Worm (Caenorhabditis elegans) whole organism, young adult: ENCODE data around the gene hex-5.

Experiments used
- ceh-58 ChIP-seq: fragments of 200-800 bp; sonication (Bioruptor generic); IDR thresholded peaks from 2 replicates; pipeline ENCODE4 v1.3.6; 2022; ENCODE audit warnings: missing genetic modification characterization, missing compliant biosample characterization
- hlh-12 ChIP-seq: sonication (generic microtip); optimal IDR thresholded peaks from 2 replicates; lab custom pipeline; 2016; ENCODE audit warnings: missing genetic modification characterization, missing compliant biosample characterization
- lsl-1 ChIP-seq: fragments of 200-800 bp; sonication (Bioruptor generic); optimal IDR thresholded peaks from 2 replicates; lab custom pipeline; 2018; ENCODE audit warnings: mild to moderate bottlenecking, missing genetic modification characterization, moderate library complexity, missing compliant biosample characterization
- zfh-2 ChIP-seq: fragments of 200-800 bp; sonication (Bioruptor generic); conservative IDR thresholded peaks from 2 replicates; pipeline ENCODE4 v1.3.6; 2022; ENCODE audit warnings: missing genetic modification reagents, missing genetic modification characterization, missing compliant biosample characterization

- TF ChIP-seq ceh-58 (GFP tag; lab: Robert Waterston, UW) (no peak), hlh-12 (no peak), lsl-1 (GFP tag; lab: Kevin White, UChicago) (no peak), zfh-2 (GFP tag; lab: Robert Waterston, UW) (no peak; the same call in 1 of the 2 replicates)
Observed at ce11 chrX:14946464-14947354, 41.6 kb upstream of the hex-5 start.
